Worm (Caenorhabditis elegans): Measurements from ENCODE around the gene T07G12.5.

T07G12.5 gene

DNA sequence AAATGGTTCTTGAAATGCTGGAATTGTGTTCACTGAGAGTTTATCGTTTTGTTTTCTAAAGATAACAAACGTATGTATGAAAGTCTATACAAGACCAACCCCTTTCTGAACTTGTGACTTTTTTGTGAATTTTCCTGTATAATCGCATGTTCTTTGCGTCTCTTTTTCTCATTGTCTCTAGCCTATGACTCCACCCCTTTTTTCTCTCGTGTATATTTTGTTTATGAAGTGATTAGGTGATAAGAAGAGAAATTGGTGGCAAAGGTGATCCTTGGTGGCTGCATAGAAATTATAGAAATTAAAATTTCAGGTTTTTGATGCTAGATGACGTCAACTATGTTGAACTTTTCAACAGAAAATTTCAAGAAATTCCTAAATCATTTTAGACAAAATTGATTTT lies at the start of gene T07G12.5:
T07G12.5 (minus strand) TSS at position 101 of the 400 bp plus-strand sequence.
- TF ChIP-seq dao-5 (tag; optimal IDR thresholded peaks at IDR 0.05), result no peak
- TF ChIP-seq him-1 (tag; optimal IDR thresholded peaks at IDR 0.05), result no peak
- TF ChIP-seq W03F9.2 (tag; optimal IDR thresholded peaks at IDR 0.05), result no peak

DNA sequence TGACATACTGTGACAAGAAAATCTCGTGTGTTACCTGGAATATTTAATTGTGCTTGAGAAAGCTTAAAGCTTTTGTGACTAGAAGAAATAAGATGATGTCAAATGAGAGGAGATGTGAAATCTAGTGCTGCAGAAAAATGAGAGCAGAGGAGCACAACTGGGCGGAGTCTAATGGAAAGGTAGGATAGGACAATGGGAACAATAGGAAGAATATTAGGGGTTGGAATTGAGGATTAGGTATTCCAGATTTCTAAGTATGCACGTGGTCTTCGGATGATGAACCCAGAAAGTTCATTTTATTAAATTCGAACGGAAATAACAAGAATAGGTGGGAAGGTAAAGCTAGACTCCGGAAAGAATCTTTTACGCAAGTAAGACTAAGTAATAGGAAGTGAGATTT lies 48.6 kb upstream of the T07G12.5 start, which contains the start of gene C43F9.7:
C43F9.7 (minus strand) TSS at position 101 of the 400 bp plus-strand sequence.
- TF ChIP-seq him-1 (tag; optimal IDR thresholded peaks at IDR 0.05) (no peak), dao-5 (tag; optimal IDR thresholded peaks at IDR 0.05) (no peak), W03F9.2 (tag; optimal IDR thresholded peaks at IDR 0.05) (no peak)

- TF ChIP-seq him-1 (tag; optimal IDR thresholded peaks at IDR 0.05), result no peak
- no peak for TF ChIP-seq dao-5 (tag; optimal IDR thresholded peaks at IDR 0.05)
- no peak for TF ChIP-seq W03F9.2 (tag; optimal IDR thresholded peaks at IDR 0.05)
Observed at ce11 chrIV:10590649-10591048, 45.7 kb upstream of the T07G12.5 start, which contains the start of the genes C43F9.5 and nkb-2. Gene C43F9.5, minus strand, starts transcription at chrIV:10590749. Gene nkb-2, plus strand, starts transcription at chrIV:10590925.

DNA sequence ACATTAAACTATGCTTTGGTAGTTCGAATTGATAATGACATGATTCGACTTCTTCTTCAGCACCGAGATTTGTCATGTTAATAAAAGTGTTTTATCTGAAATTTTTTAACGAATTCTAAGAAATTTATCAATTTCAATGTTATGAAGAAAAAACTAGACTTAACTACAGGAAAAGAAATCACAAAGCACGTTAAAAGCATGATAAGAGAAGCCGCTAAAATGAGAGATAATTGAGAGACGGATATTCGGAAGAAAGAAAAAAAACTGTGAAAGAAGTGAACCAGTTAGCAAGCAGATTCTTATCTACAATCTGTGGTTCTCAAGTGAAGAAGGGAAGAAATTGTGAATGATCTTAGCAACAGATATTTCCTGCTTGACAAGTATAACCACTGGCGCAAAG lies 44.1 kb upstream of the T07G12.5 start, which contains the start of gene C43F9.4:
C43F9.4 (minus strand) TSS at position 101 of the 400 bp plus-strand sequence.
- TF ChIP-seq him-1 (tag; optimal IDR thresholded peaks at IDR 0.05) (no peak), dao-5 (tag; optimal IDR thresholded peaks at IDR 0.05) (no peak), W03F9.2 (tag; optimal IDR thresholded peaks at IDR 0.05) (no peak)

DNA sequence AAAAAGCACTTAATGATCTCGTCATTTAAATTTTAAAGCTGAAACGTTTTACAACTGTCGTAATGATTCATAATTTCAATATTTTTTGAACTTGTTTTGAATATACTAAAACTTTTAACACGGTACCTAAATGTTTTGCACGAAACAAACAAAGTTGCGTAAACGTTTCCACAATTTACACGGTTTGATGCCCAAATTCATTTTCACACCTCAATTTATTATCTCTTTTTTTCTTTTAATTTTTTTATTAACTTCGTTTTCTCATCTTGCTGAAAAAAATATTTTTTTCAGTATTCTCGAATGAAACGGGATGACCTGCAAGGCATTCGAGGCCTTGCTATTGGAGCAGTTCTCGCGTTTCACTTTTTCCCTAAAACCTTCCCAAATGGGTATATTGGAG lies 39.3 kb upstream of the T07G12.5 start, which contains the start of gene oac-8:
oac-8 (plus strand) TSS at position 301 of the 400 bp plus-strand sequence.
- TF ChIP-seq dao-5 (tag; optimal IDR thresholded peaks at IDR 0.05), result no peak
- TF ChIP-seq W03F9.2 (tag; optimal IDR thresholded peaks at IDR 0.05), result no peak
- TF ChIP-seq him-1 (tag; optimal IDR thresholded peaks at IDR 0.05), result no peak

ce11 chrIV:10578367-10578766 lies 33.4 kb upstream of the T07G12.5 start, which contains the start of gene lgc-43:
Gene lgc-43, plus strand, starts transcription at chrIV:10578667.
- TF ChIP-seq W03F9.2 (tag; optimal IDR thresholded peaks at IDR 0.05), result no peak
- no peak for TF ChIP-seq dao-5 (tag; optimal IDR thresholded peaks at IDR 0.05)
- TF ChIP-seq him-1 (tag; optimal IDR thresholded peaks at IDR 0.05), result no peak

ce11 chrIV:10577600-10577999 lies 32.7 kb upstream of the T07G12.5 start:
- TF ChIP-seq dao-5 (tag; optimal IDR thresholded peaks at IDR 0.05) (no peak), him-1 (tag; optimal IDR thresholded peaks at IDR 0.05) (no peak), W03F9.2 (tag; optimal IDR thresholded peaks at IDR 0.05) (no peak)

- TF ChIP-seq dao-5 (tag; optimal IDR thresholded peaks at IDR 0.05) (no peak), him-1 (tag; optimal IDR thresholded peaks at IDR 0.05) (no peak), W03F9.2 (tag; optimal IDR thresholded peaks at IDR 0.05) (no peak)
Observed at ce11 chrIV:10576624-10577023, 31.7 kb upstream of the T07G12.5 start.

DNA sequence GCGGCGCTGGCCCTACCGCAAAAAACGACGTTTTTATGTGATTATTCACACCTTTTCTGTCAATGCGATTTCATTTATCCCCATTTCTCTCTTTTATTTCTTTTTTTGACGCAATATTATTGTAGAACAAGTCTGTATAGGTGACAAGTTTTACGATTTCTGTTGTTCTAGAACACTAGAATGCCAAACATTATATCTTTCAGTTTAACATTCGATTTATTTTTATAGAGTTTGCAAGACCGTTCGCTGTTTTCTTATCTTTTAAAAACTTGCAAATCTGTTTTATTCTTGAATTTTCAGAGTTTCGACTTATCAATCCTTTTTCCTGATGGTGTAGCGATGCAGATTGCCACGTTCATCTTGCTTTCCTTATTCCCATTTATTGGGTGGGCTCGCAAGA lies 31.1 kb upstream of the T07G12.5 start, which contains the start of gene efn-2:
efn-2 (plus strand) TSS at position 301 of the 400 bp plus-strand sequence.
- TF ChIP-seq him-1 (tag; optimal IDR thresholded peaks at IDR 0.05) (no peak), W03F9.2 (tag; optimal IDR thresholded peaks at IDR 0.05) (no peak), dao-5 (tag; optimal IDR thresholded peaks at IDR 0.05) (no peak)

DNA sequence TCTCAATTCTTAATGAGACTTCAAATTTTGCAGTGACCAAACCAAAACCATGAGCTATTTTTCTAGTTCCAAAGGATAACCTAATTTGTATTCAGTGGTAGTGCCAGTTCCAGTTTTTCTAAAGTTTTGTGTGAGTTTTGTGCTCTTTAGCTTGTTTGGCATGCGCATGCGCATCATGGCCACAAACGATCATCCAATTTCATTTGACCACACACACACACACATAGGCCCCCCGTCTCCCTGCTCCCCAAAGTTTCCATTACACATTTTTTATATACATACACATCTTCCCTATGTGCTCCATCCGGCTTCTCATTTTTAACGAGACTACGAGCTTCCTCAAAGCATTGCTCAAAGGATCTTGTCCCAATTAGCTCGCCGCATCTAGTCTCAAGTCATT lies 29.5 kb upstream of the T07G12.5 start:
- TF ChIP-seq him-1 (tag; optimal IDR thresholded peaks at IDR 0.05), result no peak
- no peak for TF ChIP-seq W03F9.2 (tag; optimal IDR thresholded peaks at IDR 0.05)
- TF ChIP-seq dao-5 (tag; optimal IDR thresholded peaks at IDR 0.05), result no peak

DNA sequence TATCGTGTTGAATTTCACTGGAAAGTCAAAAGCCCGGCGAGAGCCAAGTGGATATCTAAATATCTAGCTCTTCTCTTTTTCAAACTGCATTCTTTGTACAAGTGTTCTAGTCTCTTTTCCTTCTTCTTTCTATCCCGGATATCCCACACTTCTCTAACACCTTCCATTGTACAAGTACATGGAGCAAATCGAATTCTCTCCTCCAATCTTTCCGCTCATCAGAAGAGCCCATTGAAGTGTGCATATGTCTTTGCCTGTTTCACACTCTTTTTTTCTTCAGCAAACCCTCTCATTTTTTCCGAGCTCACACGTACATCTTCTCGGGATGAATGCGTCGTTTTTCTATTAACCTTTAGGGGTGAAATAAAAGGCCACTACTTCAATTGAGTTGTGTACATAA lies 28.5 kb upstream of the T07G12.5 start:
- TF ChIP-seq him-1 (tag; optimal IDR thresholded peaks at IDR 0.05) (no peak), W03F9.2 (tag; optimal IDR thresholded peaks at IDR 0.05) (no peak), dao-5 (tag; optimal IDR thresholded peaks at IDR 0.05) (no peak)

- TF ChIP-seq dao-5 (tag; optimal IDR thresholded peaks at IDR 0.05), result no peak
- TF ChIP-seq him-1 (tag; optimal IDR thresholded peaks at IDR 0.05), result no peak
- no peak for TF ChIP-seq W03F9.2 (tag; optimal IDR thresholded peaks at IDR 0.05)
Observed at ce11 chrIV:10571020-10571419, 26.1 kb upstream of the T07G12.5 start.

- TF ChIP-seq him-1 (tag; optimal IDR thresholded peaks at IDR 0.05) (no peak), dao-5 (tag; optimal IDR thresholded peaks at IDR 0.05) (no peak), W03F9.2 (tag; optimal IDR thresholded peaks at IDR 0.05) (no peak)
Observed at ce11 chrIV:10570065-10570464, 25.1 kb upstream of the T07G12.5 start.

- TF ChIP-seq W03F9.2 (tag; optimal IDR thresholded peaks at IDR 0.05) (no peak), him-1 (tag; optimal IDR thresholded peaks at IDR 0.05) (no peak), dao-5 (tag; optimal IDR thresholded peaks at IDR 0.05) (no peak)
Observed at ce11 chrIV:10567822-10568221, 22.9 kb upstream of the T07G12.5 start.

- no peak for TF ChIP-seq dao-5 (tag; optimal IDR thresholded peaks at IDR 0.05)
- no peak for TF ChIP-seq W03F9.2 (tag; optimal IDR thresholded peaks at IDR 0.05)
- TF ChIP-seq him-1 (tag; optimal IDR thresholded peaks at IDR 0.05), result no peak
Observed at ce11 chrIV:10565282-10565681, 20.3 kb upstream of the T07G12.5 start.

Measured in whole organism, L4/young adult.